Worm (Caenorhabditis elegans) whole organism, L2 larva: ENCODE measurements around the gene phat-5.
A peak's percentile ranks its signal among the peaks of the same experiment; 100 is the strongest.

Experiments used
- C34F6.9 ChIP-seq: fragments of 150-350 bp; optimal IDR thresholded peaks from 2 replicates; lab custom pipeline; 2014; ENCODE audit warnings: missing biosample characterization, missing genetic modification characterization
- F13H6.1 ChIP-seq: sonication (generic microtip); optimal IDR thresholded peaks from 2 replicates; lab custom pipeline; 2016; ENCODE audit warnings: missing genetic modification characterization, missing compliant biosample characterization
- R02D3.7 ChIP-seq: fragments of 150-350 bp; optimal IDR thresholded peaks from 2 replicates; lab custom pipeline; 2014; ENCODE audit warnings: missing biosample characterization, missing genetic modification characterization
- Y55F3AM.14 ChIP-seq: fragments of 200-800 bp; sonication (Bioruptor generic); optimal IDR thresholded peaks from 2 replicates; lab custom pipeline; 2018; ENCODE audit warnings: mild to moderate bottlenecking, missing genetic modification characterization, missing compliant biosample characterization
- ZK546.5 ChIP-seq: sonication (generic microtip); optimal IDR thresholded peaks from 2 replicates; lab custom pipeline; 2017; ENCODE audit warnings: missing biosample characterization, missing genetic modification characterization
- alr-1 ChIP-seq: fragments of 150-350 bp; optimal IDR thresholded peaks from 2 replicates; lab custom pipeline; 2014; ENCODE audit warnings: missing biosample characterization, missing genetic modification characterization
- ama-1 ChIP-seq: fragments of 150-350 bp; optimal IDR thresholded peaks from 2 replicates; lab custom pipeline; 2018; ENCODE audit warnings: inconsistent platforms
- blmp-1 ChIP-seq: sonication (generic microtip); optimal IDR thresholded peaks from 2 replicates; lab custom pipeline; 2017; ENCODE audit warnings: missing genetic modification characterization, mild to moderate bottlenecking, missing compliant biosample characterization, antibody characterized with exemption, moderate library complexity; ENCODE audit not compliant: insufficient read depth
- ceh-16 ChIP-seq: fragments of 150-350 bp; optimal IDR thresholded peaks from 2 replicates; lab custom pipeline; 2014; ENCODE audit warnings: missing biosample characterization, missing genetic modification characterization
- ceh-82 ChIP-seq: fragments of 150-350 bp; optimal IDR thresholded peaks from 2 replicates; lab custom pipeline; 2014; ENCODE audit warnings: missing biosample characterization, missing genetic modification characterization
- crh-2 ChIP-seq: sonication (generic microtip); optimal IDR thresholded peaks from 2 replicates; lab custom pipeline; 2017; ENCODE audit warnings: missing biosample characterization, missing genetic modification characterization
- egl-27 ChIP-seq: sonication (generic microtip); optimal IDR thresholded peaks from 3 replicates; lab custom pipeline; 2017; ENCODE audit warnings: missing biosample characterization, missing genetic modification reagents, missing genetic modification characterization
- gmeb-1 ChIP-seq: fragments of 150-350 bp; optimal IDR thresholded peaks from 2 replicates; lab custom pipeline; 2014; ENCODE audit warnings: missing biosample characterization, missing genetic modification characterization
- lin-11 ChIP-seq: fragments of 150-350 bp; sonication (generic microtip); optimal IDR thresholded peaks from 2 replicates; lab custom pipeline; 2014; ENCODE audit warnings: missing biosample characterization, missing genetic modification characterization, inconsistent platforms, mixed read lengths
- lin-13 ChIP-seq: fragments of 150-350 bp; optimal IDR thresholded peaks from 2 replicates; lab custom pipeline; 2014; ENCODE audit warnings: missing biosample characterization, missing genetic modification reagents, missing genetic modification characterization
- lin-39 ChIP-seq: fragments of 150-350 bp; optimal IDR thresholded peaks from 2 replicates; lab custom pipeline; 2014; ENCODE audit warnings: missing biosample characterization, missing genetic modification reagents, missing genetic modification characterization
- lsy-2 ChIP-seq, 2 experiments: fragments of 150-350 bp in 1 of 2; sonication (generic microtip) in 1 of 2; optimal IDR thresholded peaks; 2 replicates each; lab custom pipeline; 2014 to 2017; ENCODE audit warnings: missing biosample characterization in 2 of 2, missing genetic modification characterization in 2 of 2
- mbf-1 ChIP-seq: sonication (generic microtip); optimal IDR thresholded peaks from 2 replicates; lab custom pipeline; 2017; ENCODE audit warnings: missing biosample characterization, missing genetic modification characterization
- mdl-1 ChIP-seq, 2 experiments: fragments of 150-350 bp in 1 of 2; sonication (generic microtip) in 1 of 2; optimal IDR thresholded peaks; 2 replicates each; lab custom pipeline; 2017; ENCODE audit warnings: missing biosample characterization in 2 of 2, missing genetic modification characterization in 2 of 2
- nhr-10 ChIP-seq: sonication (generic microtip); optimal IDR thresholded peaks from 2 replicates; lab custom pipeline; 2017; ENCODE audit warnings: missing biosample characterization, missing genetic modification characterization
- nhr-11 ChIP-seq: fragments of 150-350 bp; optimal IDR thresholded peaks from 2 replicates; lab custom pipeline; 2014; ENCODE audit warnings: missing biosample characterization, missing genetic modification characterization
- nhr-12 ChIP-seq: fragments of 150-350 bp; optimal IDR thresholded peaks from 2 replicates; lab custom pipeline; 2014; ENCODE audit warnings: missing biosample characterization, missing genetic modification characterization
- nhr-129 ChIP-seq: fragments of 150-350 bp; optimal IDR thresholded peaks from 2 replicates; lab custom pipeline; 2014; ENCODE audit warnings: missing biosample characterization, missing genetic modification characterization
- nhr-21 ChIP-seq: fragments of 150-350 bp; optimal IDR thresholded peaks from 2 replicates; lab custom pipeline; 2014; ENCODE audit warnings: missing biosample characterization, missing genetic modification characterization
- nhr-23 ChIP-seq: fragments of 150-350 bp; optimal IDR thresholded peaks from 2 replicates; lab custom pipeline; 2014; ENCODE audit warnings: missing biosample characterization, missing genetic modification reagents, missing genetic modification characterization
- nhr-237 ChIP-seq: fragments of 150-350 bp; optimal IDR thresholded peaks from 2 replicates; lab custom pipeline; 2014; ENCODE audit warnings: missing biosample characterization, missing genetic modification characterization
- nhr-77 ChIP-seq: fragments of 150-350 bp; optimal IDR thresholded peaks from 2 replicates; lab custom pipeline; 2014; ENCODE audit warnings: missing biosample characterization, missing genetic modification characterization
- peb-1 ChIP-seq: fragments of 150-350 bp; optimal IDR thresholded peaks from 2 replicates; lab custom pipeline; 2014; ENCODE audit warnings: missing biosample characterization, missing genetic modification characterization
- sma-9 ChIP-seq, 2 experiments: fragments of 150-350 bp in 1 of 2; sonication (generic microtip) in 1 of 2; optimal IDR thresholded peaks; 2 replicates each; lab custom pipeline; 2014 to 2016; ENCODE audit warnings: missing genetic modification characterization in 2 of 2, mild to moderate bottlenecking in 1 of 2, missing biosample characterization in 1 of 2, missing compliant biosample characterization in 1 of 2, missing genetic modification reagents in 1 of 2, moderate library complexity in 1 of 2
- snpc-4 ChIP-seq: fragments of 150-350 bp; optimal IDR thresholded peaks from 2 replicates; lab custom pipeline; 2014; ENCODE audit warnings: missing biosample characterization, missing genetic modification characterization
- unc-39 ChIP-seq: fragments of 150-350 bp; optimal IDR thresholded peaks from 2 replicates; lab custom pipeline; 2014; ENCODE audit warnings: missing biosample characterization, missing genetic modification characterization
- unc-55 ChIP-seq: fragments of 150-350 bp; sonication (generic microtip); optimal IDR thresholded peaks from 3 replicates; lab custom pipeline; 2014; ENCODE audit warnings: missing biosample characterization, missing genetic modification reagents, missing genetic modification characterization
- unc-62 ChIP-seq: fragments of 150-350 bp; optimal IDR thresholded peaks from 2 replicates; lab custom pipeline; 2014; ENCODE audit warnings: missing biosample characterization, missing genetic modification reagents, missing genetic modification characterization
- zag-1 ChIP-seq: fragments of 150-350 bp; optimal IDR thresholded peaks from 2 replicates; lab custom pipeline; 2014; ENCODE audit warnings: missing biosample characterization, missing genetic modification characterization
- ztf-1 ChIP-seq: fragments of 200-800 bp; sonication (Bioruptor generic); conservative IDR thresholded peaks from 2 replicates; pipeline ENCODE4 v1.3.6; 2022; ENCODE audit warnings: missing genetic modification characterization, missing compliant biosample characterization
- ztf-11 ChIP-seq: sonication (generic microtip); optimal IDR thresholded peaks from 2 replicates; lab custom pipeline; 2017; ENCODE audit warnings: missing biosample characterization, missing genetic modification characterization
- ztf-4 ChIP-seq: fragments of 150-350 bp; optimal IDR thresholded peaks from 2 replicates; lab custom pipeline; 2014; ENCODE audit warnings: missing biosample characterization, missing genetic modification characterization

Gene phat-5

DNA sequence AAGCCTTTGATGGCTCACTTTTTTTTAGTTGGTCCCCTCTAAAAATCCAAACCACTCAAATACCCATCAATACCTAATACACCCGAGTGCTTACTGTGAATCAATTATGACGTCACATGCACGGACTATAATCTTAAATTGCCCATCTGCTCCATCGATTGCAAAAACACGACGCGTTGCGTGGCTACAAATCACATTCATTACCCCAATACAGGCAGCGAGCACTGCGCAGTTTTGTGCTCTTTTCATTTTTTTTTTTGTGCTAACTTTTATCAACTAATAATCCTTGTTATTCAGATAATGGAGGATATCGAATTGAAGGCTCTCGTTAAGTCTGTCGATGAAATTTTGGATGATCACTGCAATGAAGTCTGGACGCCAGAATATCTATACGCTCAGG is 37.8 kb upstream of the phat-5 start, which contains the start of gene Y45G5AM.5:
TSS of gene Y45G5AM.5 (plus strand) at position 301 of the 400 bp plus-strand sequence.
- no peak for TF ChIP-seq unc-62 (GFP tag; lab: Kevin White, UChicago)
- TF ChIP-seq unc-55 (GFP tag; lab: Kevin White, UChicago), result no peak
- no peak for TF ChIP-seq ztf-11 (tag; lab: Kevin White, UChicago)
- no peak for TF ChIP-seq ceh-82
- no peak for TF ChIP-seq alr-1 (tag; lab: Kevin White, UChicago)
- no peak for TF ChIP-seq snpc-4 (tag; lab: Kevin White, UChicago)
- no peak for TF ChIP-seq egl-27 (tag; lab: Kevin White, UChicago)
- TF ChIP-seq unc-39 (tag; lab: Kevin White, UChicago), result no peak
- TF ChIP-seq sma-9 (GFP tag; optimal IDR thresholded peaks at IDR 0.05; lab: Kevin White, UChicago), result no peak
- TF ChIP-seq sma-9 (tag; optimal IDR thresholded peaks at IDR 0.05; lab: Kevin White, UChicago), result no peak
- TF ChIP-seq nhr-23, result no peak
- no peak for TF ChIP-seq ztf-4 (tag; lab: Kevin White, UChicago)
- no peak for TF ChIP-seq nhr-10 (tag; lab: Kevin White, UChicago)
- TF ChIP-seq nhr-21 (tag; lab: Kevin White, UChicago), result no peak
- no peak for TF ChIP-seq mdl-1 (tag; optimal IDR thresholded peaks at IDR 0.05; lab: Kevin White, UChicago)
- TF ChIP-seq peb-1 (tag; lab: Kevin White, UChicago), result no peak
- TF ChIP-seq lin-13 (GFP tag; lab: Kevin White, UChicago), result no peak
- TF ChIP-seq C34F6.9, result no peak
- TF ChIP-seq nhr-12 (tag; lab: Kevin White, UChicago), result no peak

ce11 chrV:4157291-4157690 is 35.0 kb upstream of the phat-5 start:
- TF ChIP-seq sma-9 (GFP tag; optimal IDR thresholded peaks at IDR 0.05; lab: Kevin White, UChicago), result peak; percentile 48
- TF ChIP-seq sma-9 (tag; optimal IDR thresholded peaks at IDR 0.05; lab: Kevin White, UChicago), result no peak
- peak; percentile 85 for TF ChIP-seq F13H6.1 (tag; lab: Kevin White, UChicago)
- peak; percentile 66 for TF ChIP-seq nhr-129 (tag; lab: Kevin White, UChicago)
- peak; percentile 34 for TF ChIP-seq ztf-4 (tag; lab: Kevin White, UChicago)
- peak; percentile 39 for TF ChIP-seq C34F6.9
- TF ChIP-seq nhr-77, result no peak
- TF ChIP-seq lsy-2 (tag; optimal IDR thresholded peaks at IDR 0.05; lab: Kevin White, UChicago), result peak in 1 of 2 experiments; percentile 48
- no peak for TF ChIP-seq R02D3.7 (tag; lab: Kevin White, UChicago)

- no peak for TF ChIP-seq mdl-1 (tag; optimal IDR thresholded peaks at IDR 0.05; lab: Kevin White, UChicago)
- TF ChIP-seq nhr-77, result no peak
- TF ChIP-seq gmeb-1 (tag; lab: Kevin White, UChicago), result no peak
- TF ChIP-seq lin-13 (GFP tag; lab: Kevin White, UChicago), result no peak
Measured at ce11 chrV:4152200-4152599, 29.9 kb upstream of the phat-5 start, which contains the start of gene Y45G5AM.6. Gene Y45G5AM.6 (minus strand): TSS chrV:4152300.

DNA sequence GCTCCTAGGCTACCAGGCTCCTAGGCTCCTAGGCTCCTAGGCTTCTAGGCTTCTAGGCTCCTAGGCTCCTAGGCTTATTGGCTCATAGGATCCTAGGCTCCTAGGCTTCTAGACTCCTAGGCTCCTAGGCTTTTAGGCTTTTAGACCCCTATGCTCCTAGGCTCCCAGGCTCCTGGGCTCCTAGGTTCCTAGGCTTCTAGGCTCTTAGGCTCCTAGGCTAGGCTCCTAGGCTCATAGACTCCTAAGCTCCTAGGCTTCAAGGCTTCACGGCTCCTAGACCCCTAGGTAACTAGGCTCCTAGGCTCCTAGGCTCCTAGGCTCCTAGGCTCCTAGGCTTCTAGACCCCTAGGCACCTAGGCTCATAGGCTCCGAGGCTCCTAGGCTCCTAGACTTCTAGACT is 29.1 kb upstream of the phat-5 start:
- TF ChIP-seq peb-1 (tag; lab: Kevin White, UChicago), result no peak
- no peak for TF ChIP-seq ZK546.5 (tag; lab: Kevin White, UChicago)
- no peak for TF ChIP-seq mbf-1 (tag; lab: Kevin White, UChicago)
- TF ChIP-seq C34F6.9, result no peak
- no peak for TF ChIP-seq lsy-2 (tag; optimal IDR thresholded peaks at IDR 0.05; lab: Kevin White, UChicago)
- no peak for TF ChIP-seq nhr-10 (tag; lab: Kevin White, UChicago)
- TF ChIP-seq lin-39 (tag; lab: Kevin White, UChicago), result no peak
- no peak for TF ChIP-seq unc-55 (GFP tag; lab: Kevin White, UChicago)
- no peak for TF ChIP-seq nhr-21 (tag; lab: Kevin White, UChicago)
- TF ChIP-seq sma-9 (GFP tag; optimal IDR thresholded peaks at IDR 0.05; lab: Kevin White, UChicago), result no peak
- TF ChIP-seq sma-9 (tag; optimal IDR thresholded peaks at IDR 0.05; lab: Kevin White, UChicago), result no peak
- TF ChIP-seq nhr-23, result no peak
- no peak for TF ChIP-seq snpc-4 (tag; lab: Kevin White, UChicago)
- no peak for TF ChIP-seq ama-1 (lab: Kevin White, UChicago)
- no peak for TF ChIP-seq nhr-11

DNA sequence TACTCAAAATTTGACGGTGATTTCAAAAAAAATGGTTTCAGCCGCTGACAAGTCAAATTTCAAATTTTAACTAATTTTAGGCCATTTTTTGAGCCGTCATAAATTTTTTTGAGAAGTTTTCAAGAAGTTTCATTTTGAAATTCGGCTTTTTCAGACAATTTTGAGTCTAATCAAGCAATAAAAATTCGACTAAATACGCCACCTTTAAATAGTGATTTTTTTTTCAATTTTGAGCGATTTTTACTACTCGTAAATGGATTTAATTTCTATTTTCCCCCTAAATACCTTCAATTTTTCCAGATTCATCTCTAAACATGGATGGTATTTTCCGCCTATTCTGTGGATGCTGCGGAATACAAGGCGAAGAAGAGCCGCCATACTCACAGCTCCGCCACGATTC is 21.9 kb upstream of the phat-5 start, which contains the start of gene Y45G5AL.1:
TSS of gene Y45G5AL.1 (plus strand) at position 301 of the 400 bp plus-strand sequence.
- TF ChIP-seq sma-9 (GFP tag; optimal IDR thresholded peaks at IDR 0.05; lab: Kevin White, UChicago) (no peak), sma-9 (tag; optimal IDR thresholded peaks at IDR 0.05; lab: Kevin White, UChicago) (no peak), nhr-129 (tag; lab: Kevin White, UChicago) (no peak)

- TF ChIP-seq nhr-12 (tag; lab: Kevin White, UChicago), result no peak
- no peak for TF ChIP-seq ZK546.5 (tag; lab: Kevin White, UChicago)
- TF ChIP-seq Y55F3AM.14 (GFP tag; lab: Kevin White, UChicago), result peak; percentile 69
- peak; percentile 53 to 90 for TF ChIP-seq lsy-2 (tag; optimal IDR thresholded peaks at IDR 0.05; lab: Kevin White, UChicago)
- peak; percentile 63 for TF ChIP-seq ztf-4 (tag; lab: Kevin White, UChicago)
- peak; percentile 87 for TF ChIP-seq crh-2 (tag; lab: Kevin White, UChicago)
- TF ChIP-seq ama-1 (lab: Kevin White, UChicago), result no peak
- TF ChIP-seq lin-13 (GFP tag; lab: Kevin White, UChicago), result peak; percentile 78
- TF ChIP-seq blmp-1, result peak; percentile 27
- no peak for TF ChIP-seq nhr-23
- peak; percentile 78 for TF ChIP-seq gmeb-1 (tag; lab: Kevin White, UChicago)
- TF ChIP-seq lin-39 (tag; lab: Kevin White, UChicago), result no peak
- no peak for TF ChIP-seq R02D3.7 (tag; lab: Kevin White, UChicago)
- TF ChIP-seq nhr-11, result no peak
- TF ChIP-seq lin-11 (tag; lab: Kevin White, UChicago), result peak; percentile 38
- TF ChIP-seq nhr-237 (tag; lab: Kevin White, UChicago), result no peak
- no peak for TF ChIP-seq ztf-1 (GFP tag; lab: Robert Waterston, UW)
- TF ChIP-seq ztf-11 (tag; lab: Kevin White, UChicago), result no peak
- TF ChIP-seq sma-9 (GFP tag; optimal IDR thresholded peaks at IDR 0.05; lab: Kevin White, UChicago), result peak; percentile 89
- no peak for TF ChIP-seq sma-9 (tag; optimal IDR thresholded peaks at IDR 0.05; lab: Kevin White, UChicago)
- TF ChIP-seq ceh-16 (tag; lab: Kevin White, UChicago), result no peak
- TF ChIP-seq unc-39 (tag; lab: Kevin White, UChicago), result no peak
- TF ChIP-seq mbf-1 (tag; lab: Kevin White, UChicago), result no peak
- peak; percentile 40 for TF ChIP-seq zag-1 (tag; lab: Kevin White, UChicago)
- TF ChIP-seq nhr-10 (tag; lab: Kevin White, UChicago), result no peak
Measured at ce11 chrV:4143034-4143433, 20.7 kb upstream of the phat-5 start.
